Fruit fly (Drosophila melanogaster) whole organism, prepupa: ENCODE data around the gene CG5214.

Source experiments
- Blimp-1 ChIP-seq: fragments of 200-800 bp; sonication (Bioruptor generic); optimal IDR thresholded peaks from 3 replicates; lab custom pipeline; 2017; ENCODE audit warnings: missing biosample characterization, missing genetic modification characterization, mild to moderate bottlenecking, moderate library complexity, missing genetic modification reagents
- CG10631 ChIP-seq: fragments of 200-800 bp; sonication (Bioruptor generic); optimal IDR thresholded peaks from 2 replicates; lab custom pipeline; 2016; ENCODE audit warnings: missing biosample characterization, missing genetic modification characterization
- CG10669 ChIP-seq: fragments of 200-800 bp; sonication (Bioruptor generic); optimal IDR thresholded peaks from 3 replicates; lab custom pipeline; 2018; ENCODE audit warnings: missing biosample characterization, mild to moderate bottlenecking, missing genetic modification characterization, moderate library complexity
- CG11762 ChIP-seq: fragments of 200-800 bp; sonication (Bioruptor generic); optimal IDR thresholded peaks from 3 replicates; lab custom pipeline; 2016; ENCODE audit warnings: missing biosample characterization, missing genetic modification characterization; ENCODE audit not compliant: insufficient read depth
- CG15336 ChIP-seq: fragments of 200-800 bp; sonication (Bioruptor generic); IDR thresholded peaks from 2 replicates; pipeline ENCODE4 v1.3.6; 2022; ENCODE audit warnings: missing biosample characterization, missing genetic modification characterization
- CG1621 ChIP-seq: fragments of 200-800 bp; sonication (Bioruptor generic); optimal IDR thresholded peaks from 3 replicates; lab custom pipeline; 2018; ENCODE audit warnings: missing biosample characterization, mild to moderate bottlenecking, missing genetic modification characterization
- CG16779 ChIP-seq: fragments of 200-800 bp; sonication (Bioruptor generic); optimal IDR thresholded peaks from 3 replicates; lab custom pipeline; 2017; ENCODE audit warnings: missing biosample characterization, mild to moderate bottlenecking, missing genetic modification characterization
- CG3032 ChIP-seq: fragments of 200-800 bp; optimal IDR thresholded peaks from 2 replicates; lab custom pipeline; 2019; ENCODE audit warnings: missing biosample characterization, mild to moderate bottlenecking, missing genetic modification characterization, moderate library complexity
- CG31627 ChIP-seq: fragments of 200-800 bp; sonication (Bioruptor generic); optimal IDR thresholded peaks from 3 replicates; lab custom pipeline; 2016; ENCODE audit warnings: missing biosample characterization, missing genetic modification characterization
- CG32006 ChIP-seq: fragments of 200-800 bp; sonication (Bioruptor generic); optimal IDR thresholded peaks from 3 replicates; lab custom pipeline; 2017; ENCODE audit warnings: missing biosample characterization, mild to moderate bottlenecking, missing genetic modification characterization
- CG34406 ChIP-seq: fragments of 200-800 bp; sonication (Bioruptor generic); optimal IDR thresholded peaks from 3 replicates; lab custom pipeline; 2016; ENCODE audit warnings: missing biosample characterization, missing genetic modification characterization
- CG4318 ChIP-seq: fragments of 200-800 bp; sonication (Bioruptor generic); optimal IDR thresholded peaks from 3 replicates; lab custom pipeline; 2017; ENCODE audit warnings: missing biosample characterization, mild to moderate bottlenecking, missing genetic modification characterization
- CG6163 ChIP-seq: fragments of 200-800 bp; sonication (Bioruptor generic); IDR thresholded peaks from 3 replicates; pipeline ENCODE4 v1.3.6; 2022; ENCODE audit warnings: missing biosample characterization, missing genetic modification characterization
- CG6276 ChIP-seq: fragments of 200-800 bp; sonication (Bioruptor generic); optimal IDR thresholded peaks from 2 replicates; lab custom pipeline; 2017; ENCODE audit warnings: missing biosample characterization, mild to moderate bottlenecking, missing genetic modification characterization
- CG6792 ChIP-seq: fragments of 200-800 bp; sonication (Bioruptor generic); optimal IDR thresholded peaks from 3 replicates; lab custom pipeline; 2016; ENCODE audit warnings: missing biosample characterization, missing genetic modification characterization
- CG6808 ChIP-seq: fragments of 200-800 bp; sonication (Bioruptor generic); optimal IDR thresholded peaks from 3 replicates; lab custom pipeline; 2017; ENCODE audit warnings: missing biosample characterization, missing genetic modification characterization, mild to moderate bottlenecking, moderate library complexity, missing genetic modification reagents
- CG8119 ChIP-seq: fragments of 200-800 bp; sonication (Bioruptor generic); IDR thresholded peaks from 3 replicates; pipeline ENCODE4 v1.3.6; 2022; ENCODE audit warnings: missing biosample characterization, missing genetic modification characterization
- CG8319 ChIP-seq: fragments of 200-800 bp; sonication (Bioruptor generic); optimal IDR thresholded peaks from 3 replicates; lab custom pipeline; 2016; ENCODE audit warnings: missing biosample characterization, missing genetic modification characterization
- CG8632 ChIP-seq: fragments of 200-800 bp; sonication (Bioruptor generic); optimal IDR thresholded peaks from 3 replicates; lab custom pipeline; 2016; ENCODE audit warnings: missing biosample characterization, missing genetic modification characterization
- CG9139 ChIP-seq: fragments of 200-800 bp; sonication (Bioruptor generic); optimal IDR thresholded peaks from 3 replicates; lab custom pipeline; 2017; ENCODE audit warnings: missing biosample characterization, mild to moderate bottlenecking, missing genetic modification characterization
- Eip75B ChIP-seq: fragments of 200-800 bp; sonication (Bioruptor generic); optimal IDR thresholded peaks from 3 replicates; lab custom pipeline; 2016; ENCODE audit warnings: missing biosample characterization, missing genetic modification characterization
- Eip78C ChIP-seq: fragments of 200-800 bp; sonication (Bioruptor generic); peaks from one replicate; lab custom pipeline; 2016; ENCODE audit warnings: missing biosample characterization, missing genetic modification characterization
- Eip93F ChIP-seq: fragments of 200-800 bp; sonication (Bioruptor generic); optimal IDR thresholded peaks from 2 replicates; lab custom pipeline; 2016; ENCODE audit warnings: missing biosample characterization, mild to moderate bottlenecking, missing genetic modification characterization
- Hr38 ChIP-seq: sonication (Bioruptor generic); optimal IDR thresholded peaks from 2 replicates; lab custom pipeline; 2016; ENCODE audit warnings: missing biosample characterization, missing genetic modification characterization
- Hr39 ChIP-seq: fragments of 200-800 bp; sonication (Bioruptor generic); optimal IDR thresholded peaks from 2 replicates; lab custom pipeline; 2016; ENCODE audit warnings: missing biosample characterization, missing genetic modification characterization
- Lpt ChIP-seq: fragments of 200-800 bp; sonication (Bioruptor generic); optimal IDR thresholded peaks from 3 replicates; lab custom pipeline; 2016; ENCODE audit warnings: missing biosample characterization, missing genetic modification characterization
- OdsH ChIP-seq: fragments of 200-800 bp; sonication (Bioruptor generic); optimal IDR thresholded peaks from 3 replicates; lab custom pipeline; 2016; ENCODE audit warnings: missing biosample characterization, missing genetic modification characterization
- Smox ChIP-seq: fragments of 200-800 bp; sonication (Bioruptor generic); optimal IDR thresholded peaks from 3 replicates; lab custom pipeline; 2016; ENCODE audit warnings: missing biosample characterization, missing genetic modification characterization
- Sox102F ChIP-seq: fragments of 200-800 bp; sonication (Bioruptor generic); optimal IDR thresholded peaks from 2 replicates; lab custom pipeline; 2016; ENCODE audit warnings: missing biosample characterization, mild to moderate bottlenecking, missing genetic modification characterization
- Sox14 ChIP-seq: fragments of 200-800 bp; sonication (Bioruptor generic); optimal IDR thresholded peaks from 3 replicates; lab custom pipeline; 2016; ENCODE audit warnings: missing biosample characterization, missing genetic modification characterization
- Sox15 ChIP-seq: fragments of 200-800 bp; sonication (Bioruptor generic); optimal IDR thresholded peaks from 3 replicates; lab custom pipeline; 2016; ENCODE audit warnings: missing biosample characterization, missing genetic modification characterization
- achi ChIP-seq: fragments of 200-800 bp; sonication (Bioruptor generic); optimal IDR thresholded peaks from 3 replicates; lab custom pipeline; 2016; ENCODE audit warnings: missing biosample characterization, missing genetic modification characterization
- acj6 ChIP-seq: fragments of 200-800 bp; sonication (Bioruptor generic); optimal IDR thresholded peaks from 3 replicates; lab custom pipeline; 2016; ENCODE audit warnings: missing biosample characterization, missing genetic modification characterization
- dac ChIP-seq: fragments of 200-800 bp; sonication (Bioruptor generic); optimal IDR thresholded peaks from 2 replicates; lab custom pipeline; 2017; ENCODE audit warnings: missing biosample characterization, mild to moderate bottlenecking, missing genetic modification characterization
- dsx ChIP-seq: fragments of 200-800 bp; optimal IDR thresholded peaks from 3 replicates; lab custom pipeline; 2019; ENCODE audit warnings: missing biosample characterization, mild to moderate bottlenecking, missing genetic modification characterization, moderate library complexity; ENCODE audit not compliant: poor library complexity, severe bottlenecking
- esn ChIP-seq: fragments of 200-800 bp; sonication (Bioruptor generic); optimal IDR thresholded peaks from 2 replicates; lab custom pipeline; 2016; ENCODE audit warnings: missing biosample characterization, mild to moderate bottlenecking, missing genetic modification characterization, moderate library complexity
- fd85E ChIP-seq: fragments of 200-800 bp; sonication (Bioruptor generic); optimal IDR thresholded peaks from 3 replicates; lab custom pipeline; 2016; ENCODE audit warnings: missing biosample characterization, missing genetic modification characterization
- fkh ChIP-seq: fragments of 200-800 bp; sonication (Bioruptor generic); optimal IDR thresholded peaks from 3 replicates; lab custom pipeline; 2017; ENCODE audit warnings: missing biosample characterization, mild to moderate bottlenecking, missing genetic modification characterization, moderate library complexity
- net ChIP-seq: fragments of 200-800 bp; sonication (Bioruptor generic); optimal IDR thresholded peaks from 3 replicates; lab custom pipeline; 2016; ENCODE audit warnings: missing biosample characterization, missing genetic modification characterization
- spab ChIP-seq: fragments of 200-800 bp; sonication (Bioruptor generic); optimal IDR thresholded peaks from 2 replicates; lab custom pipeline; 2017; ENCODE audit warnings: missing biosample characterization, mild to moderate bottlenecking, missing genetic modification characterization, missing genetic modification reagents
- ss ChIP-seq, 2 experiments: fragments of 200-800 bp; sonication (Bioruptor generic); optimal IDR thresholded peaks; 2 replicates in 1 of 2; 3 replicates in 1 of 2; lab custom pipeline; 2017 to 2018; ENCODE audit warnings: mild to moderate bottlenecking in 2 of 2, missing biosample characterization in 2 of 2, missing genetic modification characterization in 2 of 2, moderate library complexity in 1 of 2
- vri ChIP-seq: fragments of 200-800 bp; sonication (Bioruptor generic); optimal IDR thresholded peaks from 3 replicates; lab custom pipeline; 2016; ENCODE audit warnings: missing biosample characterization, mild to moderate bottlenecking, missing genetic modification characterization

The CG5214 gene

dm6 chr3R:11216156-11216630 lies 27.9 kb upstream of the CG5214 start, which contains the start of the genes RpS25 and CG4820 (continued):
- peak; percentile 24; the same call in 1 of the 2 replicates for TF ChIP-seq CG15336 (GFP tag; lab: Robert Waterston, UW)
- TF ChIP-seq CG10631 = no peak
- no peak for TF ChIP-seq CG4318 (GFP tag; lab: Kevin White, UChicago)
- TF ChIP-seq CG1621 (tag; lab: Kevin White, UChicago) = peak; percentile 79
- TF ChIP-seq Eip93F (GFP tag; lab: Kevin White, UChicago) = no peak
- TF ChIP-seq Sox102F (GFP tag; lab: Kevin White, UChicago) = peak; percentile 89
- 0 out of 3 replicates have a peak, but pooled peaks have one; percentile 42 for TF ChIP-seq CG8119 (GFP tag; lab: Robert Waterston, UW)
- TF ChIP-seq Lpt = peak; percentile 17
- peak; percentile 82 for TF ChIP-seq CG34406 (GFP tag; lab: Kevin White, UChicago)
- TF ChIP-seq CG10669 = peak; percentile 76
- peak; percentile 84 for TF ChIP-seq fd85E (GFP tag; lab: Kevin White, UChicago)
- peak; percentile 79 for TF ChIP-seq CG6808 (GFP tag; lab: Kevin White, UChicago)
- TF ChIP-seq Smox (GFP tag; lab: Kevin White, UChicago) = peak; percentile 74
- TF ChIP-seq CG6163 (GFP tag; lab: Robert Waterston, UW) = peak; percentile 77; the same call in 2 of the 3 replicates
- peak; percentile 83 for TF ChIP-seq Sox14
- TF ChIP-seq CG8632 (GFP tag; lab: Kevin White, UChicago) = peak; percentile 73
- TF ChIP-seq CG8319 (GFP tag; lab: Kevin White, UChicago) = peak; percentile 78
- TF ChIP-seq CG16779 (tag; lab: Kevin White, UChicago) = peak; percentile 71
- TF ChIP-seq fkh = peak; percentile 94
- TF ChIP-seq ss (GFP tag; optimal IDR thresholded peaks at IDR 0.05; lab: Kevin White, UChicago) = peak; percentile 71 to 86
- TF ChIP-seq net (GFP tag; lab: Kevin White, UChicago) = peak; percentile 88
- peak; percentile 75 for TF ChIP-seq CG9139 (GFP tag; lab: Kevin White, UChicago)
- TF ChIP-seq CG31627 (GFP tag; lab: Kevin White, UChicago) = peak; percentile 85
- TF ChIP-seq CG11762 = peak; percentile 60

DNA sequence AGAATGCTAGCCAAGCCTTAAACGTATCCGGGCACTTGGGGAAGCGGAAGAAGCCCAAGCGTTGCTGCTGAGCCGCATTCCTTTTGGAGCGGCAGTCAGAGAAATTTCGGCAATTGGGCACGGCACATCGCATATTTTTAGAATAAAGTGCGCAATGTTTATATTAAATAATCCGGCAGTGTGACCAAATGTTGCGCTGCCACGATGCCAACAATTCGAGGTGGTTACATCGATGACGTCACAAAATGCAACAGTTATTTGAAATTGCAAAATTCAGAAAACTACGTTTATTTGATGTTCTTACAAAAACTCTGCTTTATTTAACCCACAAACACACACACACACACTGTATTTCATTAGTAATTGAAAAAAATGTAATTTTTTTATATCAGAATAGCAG lies 24.2 kb upstream of the CG5214 start, which contains the start of gene CG6689:
TSS of gene CG6689 (minus strand) at position 182 of the 400 bp plus-strand sequence.
- TF ChIP-seq Eip78C (GFP tag; lab: Kevin White, UChicago) (peak; percentile 35), Sox14 (peak; percentile 53), fd85E (GFP tag; lab: Kevin White, UChicago) (no peak), Lpt (no peak), CG15336 (GFP tag; lab: Robert Waterston, UW) (0 out of 2 replicates have a peak, but pooled peaks have one; percentile 10), acj6 (GFP tag; lab: Kevin White, UChicago) (no peak), Blimp-1 (GFP tag; lab: Kevin White, UChicago) (no peak), achi (GFP tag; lab: Kevin White, UChicago) (no peak), CG6792 (no peak), Eip75B (GFP tag; lab: Kevin White, UChicago) (peak; percentile 2), CG32006 (GFP tag; lab: Kevin White, UChicago) (no peak), CG3032 (tag; lab: Kevin White, UChicago) (no peak), CG9139 (GFP tag; lab: Kevin White, UChicago) (no peak), CG11762 (no peak), vri (GFP tag; lab: Kevin White, UChicago) (peak; percentile 97), dac (GFP tag; lab: Kevin White, UChicago) (no peak), CG6808 (GFP tag; lab: Kevin White, UChicago) (no peak), Sox15 (GFP tag; lab: Kevin White, UChicago) (no peak), CG6163 (GFP tag; lab: Robert Waterston, UW) (no peak), Sox102F (GFP tag; lab: Kevin White, UChicago) (no peak), Hr39 (no peak), fkh (peak; percentile 87), dsx (GFP tag; lab: Kevin White, UChicago) (no peak), spab (GFP tag; lab: Kevin White, UChicago) (no peak), OdsH (GFP tag; lab: Kevin White, UChicago) (no peak), esn (peak; percentile 33), CG6276 (GFP tag; lab: Kevin White, UChicago) (no peak), CG4318 (GFP tag; lab: Kevin White, UChicago) (no peak), Smox (GFP tag; lab: Kevin White, UChicago) (no peak), Hr38 (GFP tag; lab: Kevin White, UChicago) (no peak)
